Fruit fly (Drosophila melanogaster): ENCODE data around the gene CG32432.

- TF ChIP-seq CG8478 (optimal IDR thresholded peaks at IDR 0.05) (no peak), CTCF (optimal IDR thresholded peaks at IDR 0.05) (no peak)
Measured at dm6 chr3L:20933706-20934105, 48.7 kb upstream of the CG32432 start.

All from S2 (cell line).